Worm (Caenorhabditis elegans) whole organism, L4 larva: ENCODE data around the gene rif-1.1.

Experiments
- F10B5.3 ChIP-seq: sonication (generic microtip); optimal IDR thresholded peaks from 2 replicates; lab custom pipeline; 2016; ENCODE audit warnings: mild to moderate bottlenecking, missing genetic modification characterization, missing compliant biosample characterization
- F26F4.8 ChIP-seq: fragments of 200-800 bp; sonication (Bioruptor generic); conservative IDR thresholded peaks from 2 replicates; pipeline ENCODE4 v1.3.6; 2022; ENCODE audit warnings: missing genetic modification characterization, missing compliant biosample characterization
- Y105C5A.15 ChIP-seq: fragments of 200-800 bp; sonication (Bioruptor generic); IDR thresholded peaks from 2 replicates; pipeline ENCODE4 v1.3.6; 2022; ENCODE audit warnings: missing genetic modification characterization, missing compliant biosample characterization
- ZK337.2 ChIP-seq: fragments of 200-800 bp; sonication (Bioruptor generic); IDR thresholded peaks from 2 replicates; pipeline ENCODE4 v1.3.6; 2022; ENCODE audit warnings: missing genetic modification reagents, missing genetic modification characterization, missing compliant biosample characterization
- aha-1 ChIP-seq: fragments of 150-350 bp; peaks from one replicate; lab custom pipeline; 2014; ENCODE audit warnings: missing biosample characterization, missing genetic modification characterization
- aly-2 ChIP-seq: sonication (generic microtip); optimal IDR thresholded peaks from 2 replicates; lab custom pipeline; 2018; ENCODE audit warnings: missing biosample characterization, missing genetic modification characterization
- ces-1 ChIP-seq: fragments of 150-350 bp; sonication (generic microtip); optimal IDR thresholded peaks from 4 replicates; lab custom pipeline; 2014; ENCODE audit warnings: missing biosample characterization, missing genetic modification reagents, missing genetic modification characterization
- daf-16 ChIP-seq, 3 experiments: sonication (generic microtip); optimal IDR thresholded peaks; 2 replicates each; lab custom pipeline; 2016 to 2017; ENCODE audit warnings: missing genetic modification characterization in 3 of 3, missing genetic modification reagents in 3 of 3, mild to moderate bottlenecking in 2 of 3, missing compliant biosample characterization in 2 of 3, missing biosample characterization in 1 of 3, moderate library complexity in 1 of 3
- dve-1 ChIP-seq: sonication (generic microtip); optimal IDR thresholded peaks from 2 replicates; lab custom pipeline; 2017; ENCODE audit warnings: antibody characterized with exemption, mild to moderate bottlenecking, missing genetic modification characterization, missing compliant biosample characterization; ENCODE audit not compliant: insufficient read depth
- egl-27 ChIP-seq: sonication (generic microtip); optimal IDR thresholded peaks from 3 replicates; lab custom pipeline; 2017; ENCODE audit warnings: missing biosample characterization, missing genetic modification reagents, missing genetic modification characterization
- egl-43 ChIP-seq: fragments of 200-800 bp; sonication (Bioruptor generic); IDR thresholded peaks from 2 replicates; pipeline ENCODE4 v1.3.6; 2022; ENCODE audit warnings: missing genetic modification reagents, missing genetic modification characterization, missing compliant biosample characterization
- hlh-11 ChIP-seq: fragments of 200-800 bp; sonication (Bioruptor generic); optimal IDR thresholded peaks from 2 replicates; lab custom pipeline; 2018; ENCODE audit warnings: mild to moderate bottlenecking, missing genetic modification characterization, missing compliant biosample characterization
- hlh-30 ChIP-seq: sonication (generic microtip); optimal IDR thresholded peaks from 2 replicates; lab custom pipeline; 2017; ENCODE audit warnings: antibody characterized with exemption, mild to moderate bottlenecking, missing genetic modification characterization, missing compliant biosample characterization; ENCODE audit not compliant: insufficient read depth
- jun-1 ChIP-seq: fragments of 150-350 bp; optimal IDR thresholded peaks from 2 replicates; lab custom pipeline; 2014; ENCODE audit warnings: missing biosample characterization, missing genetic modification reagents, missing genetic modification characterization
- mdl-1 ChIP-seq, 2 experiments: fragments of 150-350 bp in 1 of 2; sonication (generic microtip) in 1 of 2; optimal IDR thresholded peaks; 2 replicates each; lab custom pipeline; 2014 to 2017; ENCODE audit warnings: missing biosample characterization in 2 of 2, missing genetic modification characterization in 2 of 2
- nhr-237 ChIP-seq: sonication (generic microtip); optimal IDR thresholded peaks from 2 replicates; lab custom pipeline; 2017; ENCODE audit warnings: missing biosample characterization, missing genetic modification characterization
- nhr-28 ChIP-seq: fragments of 150-350 bp; optimal IDR thresholded peaks from 2 replicates; lab custom pipeline; 2014; ENCODE audit warnings: missing biosample characterization, missing genetic modification characterization
- nhr-77 ChIP-seq: fragments of 150-350 bp; optimal IDR thresholded peaks from 2 replicates; lab custom pipeline; 2014; ENCODE audit warnings: missing biosample characterization, missing genetic modification characterization
- php-3 ChIP-seq: fragments of 200-800 bp; sonication (Bioruptor generic); IDR thresholded peaks from 2 replicates; pipeline ENCODE4 v1.3.6; 2022; ENCODE audit warnings: missing genetic modification reagents, missing genetic modification characterization, missing compliant biosample characterization
- pqm-1 ChIP-seq: sonication (generic microtip); optimal IDR thresholded peaks from 2 replicates; lab custom pipeline; 2017; ENCODE audit warnings: missing biosample characterization, missing genetic modification characterization
- rbr-2 ChIP-seq: sonication (generic microtip); optimal IDR thresholded peaks from 2 replicates; lab custom pipeline; 2016; ENCODE audit warnings: missing genotype, missing genetic modification characterization, missing compliant biosample characterization
- sdz-12 ChIP-seq: fragments of 200-800 bp; sonication (Bioruptor generic); optimal IDR thresholded peaks from 2 replicates; lab custom pipeline; 2018; ENCODE audit warnings: mild to moderate bottlenecking, missing genetic modification characterization, missing compliant biosample characterization
- skn-1 ChIP-seq: fragments of 150-350 bp; optimal IDR thresholded peaks from 2 replicates; lab custom pipeline; 2014; ENCODE audit warnings: missing biosample characterization, missing genetic modification characterization
- snpc-4 ChIP-seq: fragments of 150-350 bp; optimal IDR thresholded peaks from 2 replicates; lab custom pipeline; 2014; ENCODE audit warnings: missing biosample characterization, missing genetic modification characterization
- spr-1 ChIP-seq: sonication (generic microtip); optimal IDR thresholded peaks from 2 replicates; lab custom pipeline; 2016; ENCODE audit warnings: mild to moderate bottlenecking, missing genetic modification characterization, missing compliant biosample characterization
- unc-62 ChIP-seq, 3 experiments: fragments of 150-350 bp in 1 of 3; sonication (generic microtip); optimal IDR thresholded peaks in 2 of 3; peaks in 1 of 3; 1 replicate in 1 of 3; 2 replicates in 2 of 3; lab custom pipeline; 2014 to 2017; ENCODE audit warnings: missing biosample characterization in 3 of 3, missing genetic modification characterization in 3 of 3, missing genetic modification reagents in 3 of 3, missing genotype in 1 of 3
- vab-7 ChIP-seq: fragments of 200-800 bp; sonication (Bioruptor generic); IDR thresholded peaks from 2 replicates; pipeline ENCODE4 v1.3.6; 2022; ENCODE audit warnings: missing genetic modification reagents, missing genetic modification characterization, missing compliant biosample characterization

rif-1.1 gene

DNA sequence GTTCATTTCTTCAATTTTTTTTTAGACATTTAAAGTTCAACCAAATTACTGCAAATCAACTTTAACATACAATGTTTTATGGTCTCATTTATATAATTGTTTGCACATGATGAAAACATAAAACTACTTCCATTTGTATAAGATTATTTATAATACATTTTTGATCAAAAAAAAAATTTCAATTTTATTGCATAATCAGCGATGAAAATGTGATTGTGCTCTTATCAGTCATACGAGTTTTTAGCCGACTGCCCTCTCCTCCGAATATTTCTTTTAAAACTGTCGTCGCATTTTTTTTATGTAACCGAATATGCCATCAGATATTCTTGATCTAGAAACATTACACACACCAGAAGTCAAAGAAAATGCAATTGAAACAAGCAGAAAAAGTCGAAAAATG, 20.7 kb downstream of the rif-1.1 start, which contains the start of gene F08A7.1:
Gene F08A7.1 (plus strand): TSS at position 191 of the 400 bp plus-strand sequence.
- TF ChIP-seq php-3 (GFP tag; lab: Robert Waterston, UW) (peak; percentile 64), hlh-30 (peak; percentile 12), daf-16 (GFP tag; optimal IDR thresholded peaks at IDR 0.05; lab: Kevin White, UChicago) (no peak), daf-16 (tag; optimal IDR thresholded peaks at IDR 0.05; lab: Kevin White, UChicago) (peak; percentile 48), aha-1 (tag; lab: Kevin White, UChicago) (no peak), snpc-4 (tag; lab: Kevin White, UChicago) (no peak), hlh-11 (tag; lab: Kevin White, UChicago) (peak; percentile 24), egl-43 (no peak), pqm-1 (tag; lab: Kevin White, UChicago) (peak; percentile 72), nhr-28 (tag; lab: Kevin White, UChicago) (peak; percentile 67), dve-1 (tag; lab: Kevin White, UChicago) (peak; percentile 56), nhr-77 (peak; percentile 0)
- TF ChIP-seq, all 104 proteins: peak for 8

DNA sequence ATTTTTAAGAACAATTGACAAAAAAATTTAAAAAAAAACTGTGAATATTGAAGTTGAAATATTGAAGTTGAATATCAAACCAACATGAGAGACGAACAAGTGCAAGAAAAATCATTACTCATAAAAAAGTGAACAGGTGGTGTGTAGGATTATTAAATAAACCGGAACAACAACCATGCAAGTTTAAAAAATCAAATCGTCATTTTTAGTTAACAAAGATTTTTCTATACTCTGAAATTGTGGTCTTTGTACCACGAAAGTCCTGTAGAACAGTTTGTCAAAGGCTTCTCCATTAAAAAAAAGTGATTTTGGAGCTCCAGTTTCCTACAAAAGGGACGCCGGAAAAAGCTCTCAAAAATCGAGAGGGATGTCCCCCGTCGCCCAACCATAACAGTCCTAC, 21.1 kb downstream of the rif-1.1 start, which contains the start of gene C06A12.19:
Gene C06A12.19 (minus strand): TSS at position 101 of the 400 bp plus-strand sequence.
- TF ChIP-seq aha-1 (tag; lab: Kevin White, UChicago) = peak; percentile 57
- no peak for TF ChIP-seq Y105C5A.15 (GFP tag; lab: Robert Waterston, UW)

DNA sequence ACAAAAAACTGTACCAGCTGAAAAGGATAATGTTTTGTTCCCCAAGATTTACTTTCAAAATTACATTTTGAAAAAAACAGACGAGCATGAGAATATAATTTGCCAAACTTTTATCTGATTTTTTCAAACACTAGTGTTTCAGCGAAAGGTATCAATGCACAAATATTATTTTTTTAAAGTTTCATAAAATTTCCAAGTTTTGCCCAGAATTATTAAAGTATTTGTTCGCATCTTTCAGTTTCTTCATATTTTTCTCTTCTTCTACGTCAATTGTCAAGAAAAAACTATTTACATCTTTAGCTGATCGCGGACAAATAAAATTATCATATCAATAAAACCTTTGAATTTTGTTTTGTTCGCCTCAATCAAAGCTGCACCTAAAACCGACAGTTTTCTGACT, 24.0 kb downstream of the rif-1.1 start, which contains the start of gene C06A12.8:
Gene C06A12.8 (plus strand): TSS at position 301 of the 400 bp plus-strand sequence.
- no peak for TF ChIP-seq vab-7 (GFP tag; lab: Robert Waterston, UW)

DNA sequence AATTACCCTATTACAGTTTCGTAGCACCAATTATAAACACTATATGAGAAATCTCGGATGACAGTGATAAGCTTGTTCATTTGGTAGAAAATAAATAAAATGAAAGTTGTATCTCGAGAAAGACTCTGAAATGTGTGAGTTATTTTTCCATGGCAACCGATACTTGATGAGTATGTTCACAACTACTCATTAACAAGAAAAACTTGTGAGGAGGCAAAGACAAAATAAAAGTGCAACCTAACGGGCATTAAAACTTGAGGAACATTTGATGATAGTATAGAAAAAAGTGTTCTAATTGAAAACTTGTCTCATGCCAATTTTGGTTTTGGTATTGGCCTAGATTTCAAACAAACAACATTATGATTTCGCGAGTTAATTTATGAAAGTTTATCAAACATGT, 24.5 kb downstream of the rif-1.1 start, which contains the start of gene gcy-27:
Gene gcy-27 (minus strand): TSS at position 101 of the 400 bp plus-strand sequence.
- no peak for TF ChIP-seq jun-1 (tag; lab: Kevin White, UChicago)
- no peak for TF ChIP-seq ZK337.2 (GFP tag; lab: Robert Waterston, UW)
- TF ChIP-seq ces-1 (GFP tag; lab: Kevin White, UChicago) = no peak
- no peak for TF ChIP-seq egl-27 (tag; lab: Kevin White, UChicago)
- no peak for TF ChIP-seq sdz-12 (GFP tag; lab: Kevin White, UChicago)
- TF ChIP-seq rbr-2 (tag; lab: Kevin White, UChicago) = no peak

DNA sequence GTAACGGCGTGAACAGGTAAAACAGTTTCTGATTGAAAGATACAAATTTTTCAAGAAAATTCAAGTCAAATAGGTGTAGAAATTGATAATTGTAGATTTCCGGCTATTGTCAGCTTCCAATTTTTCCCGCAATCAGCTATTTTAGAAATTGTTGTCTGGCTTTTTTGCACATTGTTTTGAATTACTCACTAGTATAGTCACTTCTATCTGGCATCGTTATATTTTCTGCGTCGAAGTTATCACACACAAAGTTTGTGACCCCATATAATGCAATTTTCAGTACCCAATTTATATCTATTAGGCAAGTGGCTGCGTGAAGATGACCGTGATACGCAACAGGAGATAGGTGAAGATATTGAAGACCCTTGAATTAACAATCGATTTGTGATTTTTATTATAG, 25.8 kb downstream of the rif-1.1 start:
- TF ChIP-seq F10B5.3 (tag; lab: Kevin White, UChicago) (no peak), unc-62 (GFP tag; optimal IDR thresholded peaks at IDR 0.05 in 1 of 2; lab: Kevin White, UChicago) (peak in 1 of 2 experiments; percentile 54), unc-62 (tag; optimal IDR thresholded peaks at IDR 0.05; lab: Kevin White, UChicago) (no peak), hlh-30 (no peak)

DNA sequence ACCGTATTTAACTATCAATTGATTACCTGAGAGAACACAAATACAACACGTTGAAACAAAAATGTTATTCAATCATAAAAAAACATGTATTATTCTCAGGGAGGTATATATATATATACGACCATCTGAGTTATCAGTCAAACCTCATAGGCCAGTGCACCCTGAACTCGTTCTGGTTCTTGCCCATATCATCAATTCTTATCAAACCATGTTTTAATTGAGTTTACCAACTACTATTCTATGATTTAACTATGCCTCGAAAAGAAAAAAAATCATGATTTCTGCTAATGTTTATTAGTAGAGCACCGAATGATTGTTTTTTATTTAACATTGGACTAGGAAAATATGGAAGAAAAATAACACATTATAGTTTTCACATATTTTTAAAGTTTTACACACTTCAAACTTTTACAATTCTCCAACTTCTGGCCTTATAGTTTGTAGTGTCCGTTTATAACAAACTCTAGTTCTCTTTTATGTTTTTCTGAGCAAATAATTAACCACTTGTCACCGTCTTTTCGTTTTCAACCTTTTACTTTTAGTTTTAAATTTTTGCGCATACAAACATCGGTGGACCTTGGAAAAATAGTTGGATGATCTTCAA, 28.7 kb downstream of the rif-1.1 start:
- no peak for TF ChIP-seq F26F4.8 (GFP tag; lab: Robert Waterston, UW)
- TF ChIP-seq pqm-1 (tag; lab: Kevin White, UChicago) = peak; percentile 73
- TF ChIP-seq skn-1 (tag; lab: Kevin White, UChicago) = no peak
- TF ChIP-seq nhr-237 (tag; lab: Kevin White, UChicago) = no peak
- TF ChIP-seq spr-1 = no peak
- TF ChIP-seq dve-1 (tag; lab: Kevin White, UChicago) = peak; percentile 39
- no peak for TF ChIP-seq aly-2
- TF ChIP-seq mdl-1 (tag; optimal IDR thresholded peaks at IDR 0.05; lab: Kevin White, UChicago) = no peak
- peak in 1 of 2 experiments; percentile 93 for TF ChIP-seq unc-62 (GFP tag; optimal IDR thresholded peaks at IDR 0.05 in 1 of 2; lab: Kevin White, UChicago)
- no peak for TF ChIP-seq unc-62 (tag; optimal IDR thresholded peaks at IDR 0.05; lab: Kevin White, UChicago)
- no peak for TF ChIP-seq daf-16 (GFP tag; optimal IDR thresholded peaks at IDR 0.05; lab: Kevin White, UChicago)
- peak; percentile 53 for TF ChIP-seq daf-16 (tag; optimal IDR thresholded peaks at IDR 0.05; lab: Kevin White, UChicago)
- TF ChIP-seq nhr-28 (tag; lab: Kevin White, UChicago) = peak; percentile 72
